Fruit fly (Drosophila melanogaster): ENCODE measurements around the gene CG12885.

DNA sequence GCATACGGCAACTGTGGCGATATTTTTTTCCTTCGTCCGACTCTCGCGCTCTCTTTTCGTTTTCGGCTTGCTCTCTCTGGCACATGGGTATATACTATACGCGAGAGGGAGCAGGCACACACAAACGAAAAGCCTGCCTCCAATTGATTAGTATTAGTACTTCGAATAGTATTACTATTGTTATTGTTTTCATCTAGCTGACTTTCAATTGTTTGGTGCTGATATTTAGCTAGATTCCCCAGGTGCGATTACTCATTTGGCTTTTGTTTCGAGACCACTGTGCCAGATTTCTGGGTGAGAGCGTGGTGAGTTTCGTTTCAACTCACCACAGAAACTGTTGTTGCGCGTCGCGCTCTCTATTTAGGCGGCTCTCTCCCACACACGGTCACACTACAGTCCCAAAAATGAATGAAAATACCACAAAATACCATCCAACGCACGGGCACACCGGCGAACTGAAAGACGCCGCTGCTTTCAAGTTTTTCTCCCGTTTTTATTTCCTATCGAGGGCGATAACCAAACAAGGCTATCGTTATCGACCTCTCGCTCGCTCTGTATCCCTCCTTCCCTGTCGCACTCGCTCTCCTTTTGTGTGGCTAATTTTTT lies 60.7 kb downstream of the CG12885 start:
- TF ChIP-seq chif (GFP tag; optimal IDR thresholded peaks at IDR 0.05) = peak in 1 of 2 experiments; percentile 14
- TF ChIP-seq slbo (GFP tag; IDR thresholded peaks at IDR 0.05) = no peak
- TF ChIP-seq MESR4 (GFP tag; optimal IDR thresholded peaks at IDR 0.05) = no peak
- TF ChIP-seq sob (GFP tag; IDR thresholded peaks at IDR 0.05) = no peak
- TF ChIP-seq ash1 (GFP tag; optimal IDR thresholded peaks at IDR 0.05) = no peak
- TF ChIP-seq Abd-B (GFP tag; optimal IDR thresholded peaks at IDR 0.05) = no peak
- TF ChIP-seq tio (GFP tag; optimal IDR thresholded peaks at IDR 0.05) = no peak
- TF ChIP-seq Hr78 (GFP tag; optimal IDR thresholded peaks at IDR 0.05) = no peak
